Worm (Caenorhabditis elegans): Measurements from ENCODE around the gene F53B3.6.
A peak's percentile ranks its signal among the peaks of the same experiment; 100 is the strongest.

Gene F53B3.6

DNA sequence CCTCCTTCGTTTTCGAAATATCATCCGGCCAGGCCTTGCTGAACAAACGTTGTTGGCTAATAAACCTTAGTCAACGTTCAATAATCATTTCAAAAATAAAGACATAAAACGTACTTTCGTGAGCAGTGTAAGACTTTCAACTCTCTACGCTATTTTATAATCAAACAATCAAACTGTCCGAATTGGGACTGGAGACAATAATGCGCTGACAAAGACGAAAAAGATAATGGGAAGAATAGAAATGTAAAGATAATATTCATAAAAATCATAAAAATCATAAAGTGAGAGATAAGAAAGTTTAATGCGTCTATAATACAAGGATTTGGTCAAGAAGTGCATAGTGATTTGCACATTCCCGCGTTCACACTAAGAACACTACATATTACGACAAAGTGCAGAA is 22.3 kb upstream of the F53B3.6 start:
- TF ChIP-seq hlh-30 (tag; optimal IDR thresholded peaks at IDR 0.05; ENCODE audit: insufficient read depth) (no peak), zag-1 (tag; optimal IDR thresholded peaks at IDR 0.05) (no peak), zip-11 (GFP tag; IDR thresholded peaks at IDR 0.05) (no peak), ctbp-1 (GFP tag; IDR thresholded peaks at IDR 0.05) (no peak), daf-16 (GFP tag; optimal IDR thresholded peaks at IDR 0.05) (no peak), daf-16 (tag; optimal IDR thresholded peaks at IDR 0.05) (peak; percentile 51), ZK337.2 (GFP tag; IDR thresholded peaks at IDR 0.05) (no peak), arid-1 (GFP tag; conservative IDR thresholded peaks at IDR 0.05) (no peak), hlh-11 (tag; optimal IDR thresholded peaks at IDR 0.05) (peak; percentile 31), php-3 (GFP tag; IDR thresholded peaks at IDR 0.05) (peak; percentile 87), snpc-4 (tag; optimal IDR thresholded peaks at IDR 0.05) (no peak), daf-12 (tag; optimal IDR thresholded peaks at IDR 0.05) (no peak), dmd-6 (GFP tag; IDR thresholded peaks at IDR 0.05) (peak; percentile 41; the same call in 1 of the 2 replicates), dve-1 (tag; optimal IDR thresholded peaks at IDR 0.05; ENCODE audit: insufficient read depth) (peak; percentile 89), daf-8 (GFP tag; IDR thresholded peaks at IDR 0.05) (no peak), zfp-2 (tag; optimal IDR thresholded peaks at IDR 0.05) (no peak), vab-7 (GFP tag; IDR thresholded peaks at IDR 0.05) (no peak), pqm-1 (tag; optimal IDR thresholded peaks at IDR 0.05) (peak; percentile 79), nhr-48 (tag; optimal IDR thresholded peaks at IDR 0.05) (peak; percentile 30), ztf-11 (tag; optimal IDR thresholded peaks at IDR 0.05) (no peak), mes-2 (tag; optimal IDR thresholded peaks at IDR 0.05; ENCODE audit: poor library complexity, severe bottlenecking) (peak; percentile 2), spr-3 (GFP tag; optimal IDR thresholded peaks at IDR 0.05) (no peak), unc-39 (tag; optimal IDR thresholded peaks at IDR 0.05) (no peak), mep-1 (tag; optimal IDR thresholded peaks at IDR 0.05) (peak; percentile 37), nhr-42 (GFP tag; IDR thresholded peaks at IDR 0.05) (no peak), tra-1 (GFP tag; IDR thresholded peaks at IDR 0.05) (no peak)

ce11 chrX:2843508-2843907 is 20.5 kb upstream of the F53B3.6 start:
- TF ChIP-seq pha-4 (GFP tag; IDR thresholded peaks at IDR 0.05) (no peak), pha-4 (tag; optimal IDR thresholded peaks at IDR 0.05) (no peak), mep-1 (tag; optimal IDR thresholded peaks at IDR 0.05) (no peak), ceh-32 (tag; optimal IDR thresholded peaks at IDR 0.05; ENCODE audit: poor library complexity) (no peak), aha-1 (tag) (no peak), snpc-4 (tag; optimal IDR thresholded peaks at IDR 0.05) (peak; percentile 72), egl-43 (GFP tag; IDR thresholded peaks at IDR 0.05) (peak; percentile 74), zfp-3 (GFP tag; conservative IDR thresholded peaks at IDR 0.05) (no peak), spr-3 (GFP tag; optimal IDR thresholded peaks at IDR 0.05) (no peak), saeg-2 (GFP tag; IDR thresholded peaks at IDR 0.05) (no peak), hlh-11 (tag; optimal IDR thresholded peaks at IDR 0.05) (peak; percentile 31), hmg-1.1 (GFP tag; IDR thresholded peaks at IDR 0.05) (no peak), ama-1 (optimal IDR thresholded peaks at IDR 0.05) (no peak), nhr-77 (tag; optimal IDR thresholded peaks at IDR 0.05) (no peak), pqm-1 (tag; optimal IDR thresholded peaks at IDR 0.05) (no peak), lin-1 (GFP tag; IDR thresholded peaks at IDR 0.05) (no peak), fkh-10 (GFP tag; optimal IDR thresholded peaks at IDR 0.05) (no peak), daf-19 (GFP tag; conservative IDR thresholded peaks at IDR 0.05) (no peak), nhr-111 (GFP tag; optimal IDR thresholded peaks at IDR 0.05) (no peak), T26A8.4 (GFP tag; IDR thresholded peaks at IDR 0.05) (0 out of 2 replicates have a peak, but pooled peaks have one; percentile 32), D1046.2 (GFP tag; IDR thresholded peaks at IDR 0.05) (no peak), ztf-11 (tag; optimal IDR thresholded peaks at IDR 0.05) (no peak), Y105C5A.15 (GFP tag; IDR thresholded peaks at IDR 0.05) (no peak), mxl-3 (GFP tag; optimal IDR thresholded peaks at IDR 0.05) (no peak), unc-130 (GFP tag; optimal IDR thresholded peaks at IDR 0.05) (no peak), Y48G9A.11 (GFP tag; IDR thresholded peaks at IDR 0.05) (no peak), php-3 (GFP tag; IDR thresholded peaks at IDR 0.05) (0 out of 2 replicates have a peak, but pooled peaks have one; percentile 13), attf-4 (tag; optimal IDR thresholded peaks at IDR 0.05) (no peak), lim-7 (GFP tag; IDR thresholded peaks at IDR 0.05) (0 out of 2 replicates have a peak, but pooled peaks have one; percentile 23), hlh-30 (tag; optimal IDR thresholded peaks at IDR 0.05; ENCODE audit: insufficient read depth) (no peak), mdl-1 (tag; optimal IDR thresholded peaks at IDR 0.05) (no peak), tra-1 (GFP tag; IDR thresholded peaks at IDR 0.05) (0 out of 2 replicates have a peak, but pooled peaks have one; percentile 42), F37D6.2 (tag; optimal IDR thresholded peaks at IDR 0.05) (no peak), dmd-6 (GFP tag; IDR thresholded peaks at IDR 0.05) (no peak)
